Worm (Caenorhabditis elegans) whole organism, late embryonic: ENCODE measurements around the gene srd-27.

Source experiments
- hlh-6 ChIP-seq: sonication (generic microtip); optimal IDR thresholded peaks from 2 replicates; lab custom pipeline; 2016; ENCODE audit warnings: missing genotype, missing genetic modification characterization, missing compliant biosample characterization
- pat-9 ChIP-seq: fragments of 200-800 bp; sonication (Bioruptor generic); optimal IDR thresholded peaks from 2 replicates; lab custom pipeline; 2018; ENCODE audit warnings: mild to moderate bottlenecking, missing genetic modification characterization, moderate library complexity, missing compliant biosample characterization
- pha-4 ChIP-seq: fragments of 150-350 bp; optimal IDR thresholded peaks from 2 replicates; lab custom pipeline; 2018; ENCODE audit warnings: missing biosample characterization, missing genetic modification reagents, missing genetic modification characterization
- unc-86 ChIP-seq: sonication (generic microtip); optimal IDR thresholded peaks from 2 replicates; lab custom pipeline; 2016; ENCODE audit warnings: missing genetic modification characterization, missing compliant biosample characterization

DNA sequence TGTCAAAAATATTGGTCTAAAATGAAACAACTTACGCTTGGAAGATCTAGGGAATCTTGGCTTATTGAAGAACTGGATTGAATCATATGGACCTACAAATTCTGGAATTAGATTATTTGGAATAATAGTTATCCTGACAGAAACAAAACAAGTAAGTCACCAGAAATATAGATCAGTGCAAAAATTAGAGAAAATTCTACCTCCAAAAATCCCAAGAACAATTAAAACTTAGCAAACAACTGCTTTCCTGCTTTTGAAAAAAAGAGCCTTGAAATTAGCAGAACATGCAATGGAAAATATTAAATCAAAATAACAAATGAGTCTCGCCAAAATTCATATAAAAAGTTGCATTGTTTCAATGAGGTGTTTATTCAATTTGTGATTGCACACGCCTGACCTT, 30.0 kb upstream of the srd-27 start, which contains the start of gene nhr-60:
- TF ChIP-seq pha-4 (no peak), hlh-6 (no peak), pat-9 (tag; lab: Kevin White, UChicago) (no peak), unc-86 (no peak)
